Fruit fly (Drosophila melanogaster) whole organism, embryonic: ENCODE measurements around the gene obst-F.
A peak's percentile ranks its signal among the peaks of the same experiment; 100 is the strongest.

Source experiments
- B-H1 ChIP-seq: fragments of 200-800 bp; sonication (Bioruptor generic); IDR thresholded peaks from 3 replicates; pipeline ENCODE4 v1.3.6; 2022; ENCODE audit warnings: missing biosample characterization, missing genetic modification characterization
- BEAF-32 ChIP-seq: fragments of 200-800 bp; sonication (Bioruptor generic); optimal IDR thresholded peaks from 3 replicates; lab custom pipeline; 2017; ENCODE audit warnings: missing biosample characterization, missing genetic modification characterization, mild to moderate bottlenecking, moderate library complexity, missing genetic modification reagents
- CG12391 ChIP-seq: fragments of 200-800 bp; sonication (Bioruptor generic); optimal IDR thresholded peaks from 3 replicates; lab custom pipeline; 2018; ENCODE audit warnings: missing biosample characterization, mild to moderate bottlenecking, missing genetic modification characterization, moderate library complexity
- CG12769 ChIP-seq: fragments of 200-800 bp; sonication (Bioruptor generic); optimal IDR thresholded peaks from 2 replicates; lab custom pipeline; 2019; ENCODE audit warnings: missing biosample characterization, mild to moderate bottlenecking, missing genetic modification characterization, moderate library complexity
- CG14014 ChIP-seq: fragments of 200-800 bp; sonication (Bioruptor generic); IDR thresholded peaks from 2 replicates; pipeline ENCODE4 v1.3.6; 2022; ENCODE audit warnings: missing biosample characterization, missing genetic modification characterization
- CG14050 ChIP-seq: fragments of 200-800 bp; sonication (Bioruptor generic); IDR thresholded peaks from 3 replicates; pipeline ENCODE4 v1.3.6; 2022; ENCODE audit warnings: missing biosample characterization, missing genetic modification characterization
- CG14441 ChIP-seq: fragments of 200-800 bp; sonication (Bioruptor generic); IDR thresholded peaks from 2 replicates; pipeline ENCODE4 v1.3.6; 2022; ENCODE audit warnings: missing biosample characterization, missing genetic modification characterization
- CG1602 ChIP-seq: fragments of 200-800 bp; sonication (Bioruptor generic); optimal IDR thresholded peaks from 3 replicates; lab custom pipeline; 2016; ENCODE audit warnings: missing biosample characterization, missing genetic modification characterization
- CG16813 ChIP-seq: fragments of 200-800 bp; sonication (Bioruptor generic); IDR thresholded peaks from 3 replicates; pipeline ENCODE4 v1.3.6; 2022; ENCODE audit warnings: missing biosample characterization, missing genetic modification characterization; ENCODE audit not compliant: partially characterized antibody
- CG17385 ChIP-seq: fragments of 200-800 bp; sonication (Bioruptor generic); optimal IDR thresholded peaks from 3 replicates; lab custom pipeline; 2018; ENCODE audit warnings: missing biosample characterization, mild to moderate bottlenecking, missing genetic modification characterization
- CG17802 ChIP-seq: fragments of 200-800 bp; sonication (Bioruptor generic); optimal IDR thresholded peaks from 2 replicates; lab custom pipeline; 2018; ENCODE audit warnings: missing biosample characterization, mild to moderate bottlenecking, missing genetic modification characterization, moderate library complexity
- CG18011 ChIP-seq: fragments of 200-800 bp; sonication (Bioruptor generic); optimal IDR thresholded peaks from 2 replicates; lab custom pipeline; 2017; ENCODE audit warnings: missing biosample characterization, missing genetic modification characterization, mild to moderate bottlenecking, moderate library complexity, missing genotype
- CG18599 ChIP-seq: fragments of 200-800 bp; sonication (Bioruptor generic); optimal IDR thresholded peaks from 3 replicates; lab custom pipeline; 2017; ENCODE audit warnings: missing biosample characterization, missing genetic modification characterization, mild to moderate bottlenecking, moderate library complexity, missing genetic modification reagents
- CG32532 ChIP-seq: fragments of 200-800 bp; sonication (Bioruptor generic); IDR thresholded peaks from 2 replicates; pipeline ENCODE4 v1.3.6; 2022; ENCODE audit warnings: missing biosample characterization, missing genetic modification characterization
- CG4820 ChIP-seq: fragments of 200-800 bp; sonication (Bioruptor generic); optimal IDR thresholded peaks from 3 replicates; lab custom pipeline; 2016; ENCODE audit warnings: missing biosample characterization, missing genetic modification characterization
- CG6175 ChIP-seq: fragments of 200-800 bp; sonication (Bioruptor generic); IDR thresholded peaks from 3 replicates; pipeline ENCODE4 v1.3.6; 2022; ENCODE audit warnings: missing biosample characterization, missing genetic modification characterization
- CG6272 ChIP-seq: fragments of 200-800 bp; sonication (Bioruptor generic); IDR thresholded peaks from 2 replicates; pipeline ENCODE4 v1.3.6; 2022; ENCODE audit warnings: missing biosample characterization, missing genetic modification characterization
- CG6813 ChIP-seq: fragments of 200-800 bp; sonication (Bioruptor generic); optimal IDR thresholded peaks from 2 replicates; lab custom pipeline; 2017; ENCODE audit warnings: missing biosample characterization, missing genetic modification characterization, mild to moderate bottlenecking, moderate library complexity, missing genetic modification reagents
- CG7271 ChIP-seq: fragments of 200-800 bp; sonication (Bioruptor generic); optimal IDR thresholded peaks from 2 replicates; lab custom pipeline; 2018; ENCODE audit warnings: missing biosample characterization, mild to moderate bottlenecking, missing genetic modification characterization, moderate library complexity
- CG7357 ChIP-seq: fragments of 200-800 bp; sonication (Bioruptor generic); IDR thresholded peaks from 3 replicates; pipeline ENCODE4 v1.3.6; 2022; ENCODE audit warnings: missing biosample characterization, missing genetic modification characterization
- CG7987 ChIP-seq: fragments of 200-800 bp; sonication (Bioruptor generic); optimal IDR thresholded peaks from 2 replicates; lab custom pipeline; 2018; ENCODE audit warnings: missing biosample characterization, mild to moderate bottlenecking, missing genetic modification characterization, moderate library complexity
- CG9817 ChIP-seq: fragments of 200-800 bp; sonication (Bioruptor generic); optimal IDR thresholded peaks from 2 replicates; lab custom pipeline; 2018; ENCODE audit warnings: missing biosample characterization, mild to moderate bottlenecking, missing genetic modification characterization, moderate library complexity
- CTCF ChIP-seq: fragments of 200-800 bp; sonication (Bioruptor generic); optimal IDR thresholded peaks from 2 replicates; lab custom pipeline; 2017; ENCODE audit warnings: missing biosample characterization, mild to moderate bottlenecking, missing genetic modification characterization, moderate library complexity
- CrebB ChIP-seq: fragments of 200-800 bp; sonication (Bioruptor generic); optimal IDR thresholded peaks from 3 replicates; lab custom pipeline; 2018; ENCODE audit warnings: missing biosample characterization, mild to moderate bottlenecking, missing genetic modification characterization
- Deaf1 ChIP-seq: fragments of 200-800 bp; optimal IDR thresholded peaks from 3 replicates; lab custom pipeline; 2019; ENCODE audit warnings: missing biosample characterization, mild to moderate bottlenecking, missing genetic modification characterization, moderate library complexity
- Dfd ChIP-seq, 2 experiments: fragments of >200 bp; optimal IDR thresholded peaks; 2 replicates each; lab custom pipeline; 2017; ENCODE audit warnings: missing biosample characterization in 2 of 2, missing genetic modification characterization in 2 of 2
- GATAe ChIP-seq: fragments of 200-800 bp; sonication (Bioruptor generic); conservative IDR thresholded peaks from 2 replicates; pipeline ENCODE4 v1.3.6; 2022; ENCODE audit warnings: missing biosample characterization, missing genetic modification characterization
- HHEX ChIP-seq: fragments of 200-800 bp; sonication (Bioruptor generic); optimal IDR thresholded peaks from 3 replicates; lab custom pipeline; 2017; ENCODE audit warnings: missing biosample characterization, mild to moderate bottlenecking, missing genetic modification characterization, missing genetic modification reagents
- Hr3 ChIP-seq: fragments of 200-800 bp; sonication (Bioruptor generic); optimal IDR thresholded peaks from 3 replicates; lab custom pipeline; 2016; ENCODE audit warnings: missing biosample characterization, missing genetic modification characterization
- Hr51 ChIP-seq, 2 experiments: fragments of 200-800 bp; sonication (Bioruptor generic); optimal IDR thresholded peaks; 2 replicates in 1 of 2; 3 replicates in 1 of 2; lab custom pipeline; 2016 to 2018; ENCODE audit warnings: missing biosample characterization in 2 of 2, missing genetic modification characterization in 2 of 2, mild to moderate bottlenecking in 1 of 2, moderate library complexity in 1 of 2
- MBD-R2 ChIP-seq: fragments of 200-800 bp; sonication (Bioruptor generic); IDR thresholded peaks from 2 replicates; pipeline ENCODE4 v1.3.6; 2022; ENCODE audit warnings: missing biosample characterization, missing genetic modification characterization
- MTF-1 ChIP-seq: fragments of 200-800 bp; sonication (Bioruptor generic); optimal IDR thresholded peaks from 2 replicates; lab custom pipeline; 2018; ENCODE audit warnings: missing biosample characterization, mild to moderate bottlenecking, missing genetic modification characterization, borderline replicate concordance
- Ravus ChIP-seq: fragments of 200-800 bp; sonication (Bioruptor generic); IDR thresholded peaks from 2 replicates; pipeline ENCODE4 v1.3.6; 2022; ENCODE audit warnings: missing biosample characterization, missing genetic modification characterization
- Trl ChIP-seq, 3 experiments: fragments of >200 bp in 2 of 3; fragments of 200-800 bp in 1 of 3; sonication (Bioruptor generic) in 1 of 3; optimal IDR thresholded peaks; 2 replicates in 1 of 3; 3 replicates in 2 of 3; lab custom pipeline; 2016 to 2017; ENCODE audit warnings: missing biosample characterization in 1 of 3, missing genetic modification characterization in 1 of 3
- bbx ChIP-seq: fragments of 200-800 bp; sonication (Bioruptor generic); IDR thresholded peaks from 2 replicates; pipeline ENCODE4 v1.3.6; 2022; ENCODE audit warnings: missing biosample characterization, missing genetic modification characterization; ENCODE audit not compliant: partially characterized antibody
- bigmax ChIP-seq: fragments of 200-800 bp; sonication (Bioruptor generic); optimal IDR thresholded peaks from 2 replicates; lab custom pipeline; 2018; ENCODE audit warnings: missing biosample characterization, mild to moderate bottlenecking, missing genetic modification characterization
- cas ChIP-seq: fragments of 200-800 bp; sonication (Bioruptor generic); IDR thresholded peaks from 2 replicates; pipeline ENCODE4 v1.3.6; 2022; ENCODE audit warnings: missing biosample characterization, missing genetic modification characterization
- chif ChIP-seq, 2 experiments: fragments of 200-800 bp; sonication (Bioruptor generic); optimal IDR thresholded peaks; 3 replicates each; lab custom pipeline; 2016; ENCODE audit warnings: missing biosample characterization in 2 of 2, missing genetic modification characterization in 2 of 2
- chm ChIP-seq: fragments of 200-800 bp; sonication (Bioruptor generic); IDR thresholded peaks from 2 replicates; pipeline ENCODE4 v1.3.6; 2022; ENCODE audit warnings: missing biosample characterization, missing genetic modification characterization
- ewg ChIP-seq: fragments of 200-800 bp; sonication (Bioruptor generic); optimal IDR thresholded peaks from 3 replicates; lab custom pipeline; 2017; ENCODE audit warnings: mild to moderate bottlenecking, missing biosample characterization, missing genetic modification reagents, missing genetic modification characterization
- fd102C ChIP-seq: fragments of 200-800 bp; sonication (Bioruptor generic); optimal IDR thresholded peaks from 2 replicates; lab custom pipeline; 2018; ENCODE audit warnings: missing biosample characterization, mild to moderate bottlenecking, missing genetic modification characterization, moderate library complexity
- ham ChIP-seq: fragments of 200-800 bp; sonication (Bioruptor generic); IDR thresholded peaks from 2 replicates; pipeline ENCODE4 v1.3.6; 2022; ENCODE audit warnings: missing biosample characterization, missing genetic modification characterization
- insv ChIP-seq, 2 experiments: fragments of 200-800 bp; sonication (Bioruptor generic); optimal IDR thresholded peaks; 3 replicates each; lab custom pipeline; 2016 to 2018; ENCODE audit warnings: missing biosample characterization in 2 of 2, missing genetic modification characterization in 2 of 2
- org-1 ChIP-seq: fragments of 200-800 bp; sonication (Bioruptor generic); optimal IDR thresholded peaks from 2 replicates; lab custom pipeline; 2017; ENCODE audit warnings: missing biosample characterization, missing genetic modification characterization
- pnt ChIP-seq: fragments of 200-800 bp; sonication (Bioruptor generic); optimal IDR thresholded peaks from 3 replicates; lab custom pipeline; 2016; ENCODE audit warnings: missing biosample characterization, missing genetic modification characterization
- sc ChIP-seq, 3 experiments: fragments of >200 bp in 2 of 3; fragments of 200-800 bp in 1 of 3; sonication (Bioruptor generic) in 1 of 3; optimal IDR thresholded peaks; 2 replicates in 2 of 3; 3 replicates in 1 of 3; lab custom pipeline; 2017; ENCODE audit warnings: mild to moderate bottlenecking in 1 of 3, missing biosample characterization in 1 of 3, missing genetic modification characterization in 1 of 3, missing genetic modification reagents in 1 of 3
- schlank ChIP-seq: fragments of 200-800 bp; sonication (Bioruptor generic); optimal IDR thresholded peaks from 2 replicates; lab custom pipeline; 2018; ENCODE audit warnings: missing biosample characterization, mild to moderate bottlenecking, missing genetic modification characterization
- z ChIP-seq: fragments of 200-800 bp; sonication (Bioruptor generic); IDR thresholded peaks from 3 replicates; pipeline ENCODE4 v1.3.6; 2022; ENCODE audit warnings: missing biosample characterization, missing genetic modification characterization

The obst-F gene

DNA sequence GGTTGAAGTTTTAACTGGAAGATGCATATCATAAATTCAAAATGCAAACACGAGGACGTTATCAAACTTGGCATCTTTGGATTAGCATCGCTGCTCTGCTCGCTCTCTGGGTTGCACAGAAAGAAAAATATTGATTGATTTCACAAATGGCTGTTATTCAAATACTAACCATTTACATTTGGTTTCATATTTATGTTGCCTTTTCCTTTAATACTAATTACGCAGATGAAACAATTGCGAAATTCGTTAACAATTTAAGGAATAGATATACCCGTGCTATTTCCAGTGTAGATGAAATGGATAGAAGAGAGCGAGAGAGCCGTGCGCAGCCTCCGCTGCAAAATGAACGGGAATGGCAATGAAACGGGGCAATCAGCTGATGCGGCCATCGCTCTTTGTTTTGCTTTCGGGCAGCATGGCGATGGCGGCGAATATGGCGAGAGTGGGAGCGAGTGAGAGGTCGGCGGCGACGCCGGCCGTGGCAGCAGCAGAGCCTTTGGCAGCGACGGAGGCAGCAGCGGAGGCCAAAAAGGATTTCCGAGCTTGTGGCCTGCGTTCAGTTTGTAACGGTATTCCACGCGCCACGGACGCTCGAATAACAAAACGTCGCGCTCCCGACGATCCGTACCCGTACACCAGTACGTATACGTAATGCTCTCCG lies 46.2 kb upstream of the obst-F start, which contains the start of gene rdgC (continued):
- peak; percentile 92 for TF ChIP-seq CG6272 (GFP tag; lab: Robert Waterston, UW)
- peak; percentile 62 for TF ChIP-seq CTCF (GFP tag; lab: Kevin White, UChicago)
- peak; percentile 91 for TF ChIP-seq CG9817 (tag; lab: Kevin White, UChicago)
- TF ChIP-seq Trl (optimal IDR thresholded peaks at IDR 0.05; lab: Kevin White, UChicago), result peak; percentile 38 to 65
- TF ChIP-seq Trl (GFP tag; optimal IDR thresholded peaks at IDR 0.05; lab: Kevin White, UChicago), result peak; percentile 95
- TF ChIP-seq CG6175, result peak; percentile 89
- TF ChIP-seq Deaf1 (tag; lab: Kevin White, UChicago), result peak; percentile 81
- TF ChIP-seq org-1, result peak; percentile 95
- TF ChIP-seq CG17385, result peak; percentile 92
- TF ChIP-seq CG16813, result no peak
- peak; percentile 95 for TF ChIP-seq CG14014 (GFP tag; lab: Robert Waterston, UW)
- peak; percentile 90 for TF ChIP-seq schlank (tag; lab: Kevin White, UChicago)
- TF ChIP-seq GATAe, result peak; percentile 84
- TF ChIP-seq chm (GFP tag; lab: Robert Waterston, UW), result peak; percentile 93
- TF ChIP-seq CG1602 (GFP tag; lab: Kevin White, UChicago), result peak; percentile 90
- TF ChIP-seq CG12391 (tag; lab: Kevin White, UChicago), result peak; percentile 96
- peak; percentile 95 for TF ChIP-seq CG14050
- TF ChIP-seq MTF-1 (GFP tag; lab: Kevin White, UChicago), result peak; percentile 88
- TF ChIP-seq CrebB (tag; lab: Kevin White, UChicago), result peak; percentile 95
- peak; percentile 96 for TF ChIP-seq ewg
- TF ChIP-seq CG18599 (GFP tag; lab: Kevin White, UChicago), result peak; percentile 98
- TF ChIP-seq Hr51 (GFP tag; optimal IDR thresholded peaks at IDR 0.05; lab: Kevin White, UChicago), result peak; percentile 91 to 97
- peak; percentile 94 for TF ChIP-seq CG6813 (GFP tag; lab: Kevin White, UChicago)
- peak; percentile 63 for TF ChIP-seq CG7271 (tag; lab: Kevin White, UChicago)
- peak; percentile 87 for TF ChIP-seq cas (GFP tag; lab: Robert Waterston, UW)
- peak; percentile 56 for TF ChIP-seq fd102C (GFP tag; lab: Kevin White, UChicago)
- peak; percentile 96 for TF ChIP-seq pnt (GFP tag; lab: Kevin White, UChicago)
- peak; percentile 96 for TF ChIP-seq B-H1 (GFP tag; lab: Robert Waterston, UW)
- TF ChIP-seq bbx (GFP tag; lab: Robert Waterston, UW), result no peak
- TF ChIP-seq CG14441 (GFP tag; lab: Robert Waterston, UW), result peak; percentile 97
- peak; percentile 97 for TF ChIP-seq CG32532
- TF ChIP-seq CG7987 (GFP tag; lab: Kevin White, UChicago), result peak; percentile 92
- TF ChIP-seq CG18011 (GFP tag; lab: Kevin White, UChicago), result peak; percentile 81
- peak; percentile 71 for TF ChIP-seq bigmax
- peak; percentile 87 for TF ChIP-seq CG7357
- no peak for TF ChIP-seq BEAF-32 (GFP tag; lab: Kevin White, UChicago)
- TF ChIP-seq Hr3, result peak; percentile 90
- peak in 1 of 2 experiments; percentile 15 for TF ChIP-seq insv (GFP tag; optimal IDR thresholded peaks at IDR 0.05; lab: Kevin White, UChicago)
- TF ChIP-seq ham (GFP tag; lab: Robert Waterston, UW), result peak; percentile 85
- peak; percentile 92 to 96 for TF ChIP-seq chif (GFP tag; optimal IDR thresholded peaks at IDR 0.05; lab: Kevin White, UChicago)
- peak; percentile 89 for TF ChIP-seq MBD-R2 (GFP tag; lab: Robert Waterston, UW)
- TF ChIP-seq Dfd (GFP tag; optimal IDR thresholded peaks at IDR 0.05; lab: Kevin White, UChicago), result no peak
- no peak for TF ChIP-seq sc (optimal IDR thresholded peaks at IDR 0.05; lab: Kevin White, UChicago)
- TF ChIP-seq sc (GFP tag; optimal IDR thresholded peaks at IDR 0.05; lab: Kevin White, UChicago), result peak; percentile 83
- peak; percentile 85 for TF ChIP-seq CG17802 (tag; lab: Kevin White, UChicago)
- TF ChIP-seq CG4820 (GFP tag; lab: Kevin White, UChicago), result peak; percentile 95
- peak; percentile 88 for TF ChIP-seq Ravus (GFP tag; lab: Robert Waterston, UW)
- TF ChIP-seq CG12769 (tag; lab: Kevin White, UChicago), result peak; percentile 99
- TF ChIP-seq z (GFP tag; lab: Robert Waterston, UW), result peak; percentile 76
- TF ChIP-seq HHEX (GFP tag; lab: Kevin White, UChicago), result peak; percentile 96
